Worm (Caenorhabditis elegans) whole organism, L4 larva: ENCODE results near the gene fbxa-76.

ENCODE experiments used
- F44E2.7 ChIP-seq: fragments of 200-800 bp; sonication (Bioruptor generic); IDR thresholded peaks from 2 replicates; pipeline ENCODE4 v2.1.2; 2022; ENCODE audit warnings: missing genetic modification characterization, missing compliant biosample characterization
- R02D3.7 ChIP-seq: fragments of 150-350 bp; sonication (generic microtip); optimal IDR thresholded peaks from 3 replicates; lab custom pipeline; 2014; ENCODE audit warnings: missing biosample characterization, missing genetic modification characterization
- T20F7.1 ChIP-seq: fragments of 200-800 bp; sonication (Bioruptor generic); optimal IDR thresholded peaks from 2 replicates; lab custom pipeline; 2018; ENCODE audit warnings: mild to moderate bottlenecking, missing genetic modification characterization, missing compliant biosample characterization
- ZK337.2 ChIP-seq: fragments of 200-800 bp; sonication (Bioruptor generic); IDR thresholded peaks from 2 replicates; pipeline ENCODE4 v1.3.6; 2022; ENCODE audit warnings: missing genetic modification reagents, missing genetic modification characterization, missing compliant biosample characterization
- ZK546.5 ChIP-seq, 2 experiments: sonication (generic microtip); optimal IDR thresholded peaks; 2 replicates each; lab custom pipeline; 2017; ENCODE audit warnings: missing biosample characterization in 2 of 2, missing genetic modification characterization in 2 of 2
- ama-1 ChIP-seq: fragments of 150-350 bp; optimal IDR thresholded peaks from 2 replicates; lab custom pipeline; 2014; ENCODE audit warnings: inconsistent platforms, mixed read lengths
- ceh-20 ChIP-seq: fragments of 200-800 bp; sonication (Bioruptor generic); IDR thresholded peaks from 2 replicates; pipeline ENCODE4 v1.3.6; 2022; ENCODE audit warnings: missing genetic modification reagents, missing genetic modification characterization, missing compliant biosample characterization
- ceh-28 ChIP-seq: fragments of 150-350 bp; optimal IDR thresholded peaks from 2 replicates; lab custom pipeline; 2014; ENCODE audit warnings: missing biosample characterization, missing genetic modification reagents, missing genetic modification characterization
- ceh-44 ChIP-seq: fragments of 200-800 bp; sonication (Bioruptor generic); IDR thresholded peaks from 2 replicates; pipeline ENCODE4 v1.3.6; 2022; ENCODE audit warnings: missing genetic modification reagents, missing genetic modification characterization, missing compliant biosample characterization
- ceh-62 ChIP-seq: sonication (generic microtip); optimal IDR thresholded peaks from 2 replicates; lab custom pipeline; 2017; ENCODE audit warnings: missing biosample characterization, missing genetic modification characterization
- ceh-82 ChIP-seq: sonication (generic microtip); optimal IDR thresholded peaks from 2 replicates; lab custom pipeline; 2017; ENCODE audit warnings: missing biosample characterization, missing genetic modification characterization
- daf-12 ChIP-seq: fragments of 150-350 bp; optimal IDR thresholded peaks from 2 replicates; lab custom pipeline; 2014; ENCODE audit warnings: missing biosample characterization, missing genetic modification reagents, missing genetic modification characterization
- daf-16 ChIP-seq, 3 experiments: sonication (generic microtip); optimal IDR thresholded peaks; 2 replicates each; lab custom pipeline; 2016 to 2017; ENCODE audit warnings: missing genetic modification characterization in 3 of 3, missing genetic modification reagents in 3 of 3, mild to moderate bottlenecking in 2 of 3, missing compliant biosample characterization in 2 of 3, missing biosample characterization in 1 of 3, moderate library complexity in 1 of 3
- daf-19 ChIP-seq: fragments of 200-800 bp; sonication (Bioruptor generic); conservative IDR thresholded peaks from 2 replicates; pipeline ENCODE4 v1.3.6; 2022; ENCODE audit warnings: missing genetic modification characterization, missing compliant biosample characterization
- daf-8 ChIP-seq: fragments of 200-800 bp; sonication (Bioruptor generic); IDR thresholded peaks from 2 replicates; pipeline ENCODE4 v1.3.6; 2022; ENCODE audit warnings: missing genetic modification characterization, missing compliant biosample characterization
- dve-1 ChIP-seq: sonication (generic microtip); optimal IDR thresholded peaks from 2 replicates; lab custom pipeline; 2017; ENCODE audit warnings: antibody characterized with exemption, mild to moderate bottlenecking, missing genetic modification characterization, missing compliant biosample characterization; ENCODE audit not compliant: insufficient read depth
- egl-27 ChIP-seq: sonication (generic microtip); optimal IDR thresholded peaks from 3 replicates; lab custom pipeline; 2017; ENCODE audit warnings: missing biosample characterization, missing genetic modification reagents, missing genetic modification characterization
- hif-1 ChIP-seq, 2 experiments: sonication (generic microtip); optimal IDR thresholded peaks; 2 replicates each; lab custom pipeline; 2016 to 2017; ENCODE audit warnings: missing compliant biosample characterization in 2 of 2, missing genetic modification characterization in 2 of 2, missing genetic modification reagents in 2 of 2, missing genotype in 2 of 2, mild to moderate bottlenecking in 1 of 2
- hlh-30 ChIP-seq: sonication (generic microtip); optimal IDR thresholded peaks from 2 replicates; lab custom pipeline; 2017; ENCODE audit warnings: antibody characterized with exemption, mild to moderate bottlenecking, missing genetic modification characterization, missing compliant biosample characterization; ENCODE audit not compliant: insufficient read depth
- lin-1 ChIP-seq: fragments of 200-800 bp; sonication (Bioruptor generic); IDR thresholded peaks from 2 replicates; pipeline ENCODE4 v1.3.6; 2022; ENCODE audit warnings: missing genetic modification reagents, missing genetic modification characterization, missing compliant biosample characterization
- lin-13 ChIP-seq: fragments of 150-350 bp; optimal IDR thresholded peaks from 2 replicates; lab custom pipeline; 2014; ENCODE audit warnings: missing biosample characterization, missing genetic modification reagents, missing genetic modification characterization
- lir-3 ChIP-seq: sonication (generic microtip); optimal IDR thresholded peaks from 2 replicates; lab custom pipeline; 2016; ENCODE audit warnings: mild to moderate bottlenecking, missing genetic modification characterization, missing compliant biosample characterization
- lsy-2 ChIP-seq, 2 experiments: fragments of 150-350 bp in 1 of 2; sonication (generic microtip) in 1 of 2; optimal IDR thresholded peaks; 2 replicates each; lab custom pipeline; 2014 to 2017; ENCODE audit warnings: missing biosample characterization in 2 of 2, missing genetic modification characterization in 2 of 2
- madf-5 ChIP-seq, 2 experiments: fragments of 200-800 bp; sonication (Bioruptor generic); IDR thresholded peaks; 2 replicates each; pipeline ENCODE4 v1.3.6; 2022; ENCODE audit warnings: missing compliant biosample characterization in 2 of 2, missing genetic modification characterization in 2 of 2
- mdl-1 ChIP-seq, 2 experiments: fragments of 150-350 bp in 1 of 2; sonication (generic microtip) in 1 of 2; optimal IDR thresholded peaks; 2 replicates each; lab custom pipeline; 2014 to 2017; ENCODE audit warnings: missing biosample characterization in 2 of 2, missing genetic modification characterization in 2 of 2
- mdt-29 ChIP-seq: fragments of 200-800 bp; sonication (Bioruptor generic); IDR thresholded peaks from 2 replicates; pipeline ENCODE4 v1.3.6; 2022; ENCODE audit warnings: missing genetic modification reagents, missing genetic modification characterization, missing compliant biosample characterization
- mep-1 ChIP-seq: fragments of 150-350 bp; sonication (generic microtip); optimal IDR thresholded peaks from 3 replicates; lab custom pipeline; 2014; ENCODE audit warnings: missing biosample characterization, missing genetic modification characterization
- mes-2 ChIP-seq: sonication (generic microtip); optimal IDR thresholded peaks from 2 replicates; lab custom pipeline; 2016; ENCODE audit warnings: missing genotype, mild to moderate bottlenecking, missing genetic modification characterization, missing compliant biosample characterization; ENCODE audit not compliant: poor library complexity, severe bottlenecking
- nhr-102 ChIP-seq: sonication (generic microtip); optimal IDR thresholded peaks from 2 replicates; lab custom pipeline; 2016; ENCODE audit warnings: mild to moderate bottlenecking, missing genetic modification characterization, moderate library complexity, missing compliant biosample characterization
- nhr-111 ChIP-seq: fragments of 200-800 bp; sonication (Bioruptor generic); optimal IDR thresholded peaks from 2 replicates; lab custom pipeline; 2018; ENCODE audit warnings: mild to moderate bottlenecking, missing genetic modification characterization, missing compliant biosample characterization
- nhr-48 ChIP-seq: sonication (generic microtip); optimal IDR thresholded peaks from 2 replicates; lab custom pipeline; 2016; ENCODE audit warnings: mild to moderate bottlenecking, missing genetic modification characterization, missing compliant biosample characterization
- nhr-6 ChIP-seq: fragments of 150-350 bp; optimal IDR thresholded peaks from 2 replicates; lab custom pipeline; 2014; ENCODE audit warnings: missing biosample characterization, missing genetic modification characterization
- php-3 ChIP-seq: fragments of 200-800 bp; sonication (Bioruptor generic); IDR thresholded peaks from 2 replicates; pipeline ENCODE4 v1.3.6; 2022; ENCODE audit warnings: missing genetic modification reagents, missing genetic modification characterization, missing compliant biosample characterization
- saeg-2 ChIP-seq: fragments of 200-800 bp; sonication (Bioruptor generic); IDR thresholded peaks from 2 replicates; pipeline ENCODE4 v1.3.6; 2022; ENCODE audit warnings: missing genetic modification reagents, missing genetic modification characterization, missing compliant biosample characterization
- skn-1 ChIP-seq: fragments of 150-350 bp; optimal IDR thresholded peaks from 2 replicates; lab custom pipeline; 2014; ENCODE audit warnings: missing biosample characterization, missing genetic modification characterization
- snpc-1.2 ChIP-seq: fragments of 200-800 bp; sonication (Bioruptor generic); IDR thresholded peaks from 2 replicates; pipeline ENCODE4 v1.3.6; 2022; ENCODE audit warnings: missing genetic modification reagents, missing genetic modification characterization, missing compliant biosample characterization
- snpc-4 ChIP-seq: fragments of 150-350 bp; optimal IDR thresholded peaks from 2 replicates; lab custom pipeline; 2014; ENCODE audit warnings: missing biosample characterization, missing genetic modification characterization
- spr-3 ChIP-seq: fragments of 200-800 bp; sonication (Bioruptor generic); optimal IDR thresholded peaks from 2 replicates; lab custom pipeline; 2018; ENCODE audit warnings: mild to moderate bottlenecking, missing genetic modification characterization, missing compliant biosample characterization
- tag-97 ChIP-seq: fragments of 200-800 bp; sonication (Bioruptor generic); IDR thresholded peaks from 2 replicates; pipeline ENCODE4 v1.3.6; 2022; ENCODE audit warnings: missing genetic modification characterization, missing compliant biosample characterization
- unc-39 ChIP-seq: sonication (generic microtip); optimal IDR thresholded peaks from 2 replicates; lab custom pipeline; 2017; ENCODE audit warnings: missing biosample characterization, missing genetic modification characterization
- vab-7 ChIP-seq: fragments of 200-800 bp; sonication (Bioruptor generic); IDR thresholded peaks from 2 replicates; pipeline ENCODE4 v1.3.6; 2022; ENCODE audit warnings: missing genetic modification reagents, missing genetic modification characterization, missing compliant biosample characterization
- zag-1 ChIP-seq: fragments of 150-350 bp; optimal IDR thresholded peaks from 2 replicates; lab custom pipeline; 2014; ENCODE audit warnings: missing biosample characterization, missing genetic modification characterization
- zip-2 ChIP-seq: fragments of 150-350 bp; optimal IDR thresholded peaks from 2 replicates; lab custom pipeline; 2014; ENCODE audit warnings: missing biosample characterization, missing genetic modification characterization
- ztf-11 ChIP-seq: fragments of 150-350 bp; optimal IDR thresholded peaks from 2 replicates; lab custom pipeline; 2014; ENCODE audit warnings: missing biosample characterization, missing genetic modification characterization
- ztf-7 ChIP-seq: fragments of 150-350 bp; optimal IDR thresholded peaks from 2 replicates; lab custom pipeline; 2014; ENCODE audit warnings: missing biosample characterization, missing genetic modification characterization

Gene fbxa-76

ce11 chrIII:1288473-1289056 is 39.6 kb upstream of the fbxa-76 start, which contains the start of gene fbxa-50:
fbxa-50 (minus strand) TSS chrIII:1288523.
- no peak for TF ChIP-seq snpc-4 (tag; lab: Kevin White, UChicago)
- peak; percentile 77 for TF ChIP-seq zip-2 (tag; lab: Kevin White, UChicago)

ce11 chrIII:1284584-1285046 is 35.7 kb upstream of the fbxa-76 start, which contains the start of gene fbxa-37:
fbxa-37 (plus strand) TSS chrIII:1284996.
- TF ChIP-seq T20F7.1 (GFP tag; lab: Kevin White, UChicago) (peak; percentile 6), mdl-1 (tag; optimal IDR thresholded peaks at IDR 0.05; lab: Kevin White, UChicago) (no peak), zip-2 (tag; lab: Kevin White, UChicago) (peak; percentile 98), mep-1 (tag; lab: Kevin White, UChicago) (peak; percentile 43), dve-1 (tag; lab: Kevin White, UChicago) (peak; percentile 36), daf-16 (GFP tag; optimal IDR thresholded peaks at IDR 0.05; lab: Kevin White, UChicago) (no peak), daf-16 (tag; optimal IDR thresholded peaks at IDR 0.05; lab: Kevin White, UChicago) (peak; percentile 36), unc-39 (tag; lab: Kevin White, UChicago) (no peak), lsy-2 (tag; optimal IDR thresholded peaks at IDR 0.05; lab: Kevin White, UChicago) (peak in 1 of 2 experiments; percentile 71), ztf-7 (tag; lab: Kevin White, UChicago) (peak; percentile 88)

ce11 chrIII:1279197-1279596 is 30.2 kb upstream of the fbxa-76 start:
- peak; percentile 95 for TF ChIP-seq zip-2 (tag; lab: Kevin White, UChicago)
- no peak for TF ChIP-seq F44E2.7 (GFP tag; lab: Robert Waterston, UW)
- TF ChIP-seq lir-3 (tag; lab: Kevin White, UChicago): no peak
- TF ChIP-seq ama-1 (lab: Kevin White, UChicago): no peak
- no peak for TF ChIP-seq mes-2 (tag; lab: Kevin White, UChicago)
- no peak for TF ChIP-seq egl-27 (tag; lab: Kevin White, UChicago)
- TF ChIP-seq snpc-4 (tag; lab: Kevin White, UChicago): no peak
- peak; percentile 76 for TF ChIP-seq nhr-102 (tag; lab: Kevin White, UChicago)
- no peak for TF ChIP-seq ZK546.5 (tag; optimal IDR thresholded peaks at IDR 0.05; lab: Kevin White, UChicago)
- no peak for TF ChIP-seq zag-1
- TF ChIP-seq ztf-11 (tag; lab: Kevin White, UChicago): no peak
- peak; percentile 84 for TF ChIP-seq ztf-7 (tag; lab: Kevin White, UChicago)
- no peak for TF ChIP-seq skn-1 (tag; lab: Kevin White, UChicago)
- TF ChIP-seq lin-13 (GFP tag; lab: Kevin White, UChicago): no peak
- TF ChIP-seq lin-1 (GFP tag; lab: Robert Waterston, UW): peak; percentile 93
- no peak for TF ChIP-seq daf-19 (GFP tag; lab: Robert Waterston, UW)
- no peak for TF ChIP-seq vab-7 (GFP tag; lab: Robert Waterston, UW)
- peak in 1 of 2 experiments; percentile 45 for TF ChIP-seq hif-1 (tag; optimal IDR thresholded peaks at IDR 0.05; lab: Kevin White, UChicago)
- TF ChIP-seq ZK337.2 (GFP tag; lab: Robert Waterston, UW): no peak
- TF ChIP-seq saeg-2 (GFP tag; lab: Robert Waterston, UW): peak; percentile 58; the same call in 1 of the 2 replicates
- TF ChIP-seq nhr-48: peak; percentile 76
- TF ChIP-seq R02D3.7: no peak
- peak in 1 of 2 experiments; percentile 49 for TF ChIP-seq lsy-2 (tag; optimal IDR thresholded peaks at IDR 0.05; lab: Kevin White, UChicago)
- TF ChIP-seq daf-8: no peak
- TF ChIP-seq daf-12 (tag; lab: Kevin White, UChicago): no peak
- no peak for TF ChIP-seq ceh-20 (GFP tag; lab: Robert Waterston, UW)
- peak; percentile 47 for TF ChIP-seq hlh-30
- TF ChIP-seq php-3: peak; percentile 97
- TF ChIP-seq tag-97 (GFP tag; lab: Robert Waterston, UW): no peak
- TF ChIP-seq ceh-82 (tag; lab: Kevin White, UChicago): no peak
- TF ChIP-seq nhr-6 (tag; lab: Kevin White, UChicago): peak; percentile 73
- peak; percentile 76 for TF ChIP-seq T20F7.1 (GFP tag; lab: Kevin White, UChicago)
- no peak for TF ChIP-seq snpc-1.2 (GFP tag; lab: Robert Waterston, UW)
- TF ChIP-seq ceh-28: no peak
- no peak for TF ChIP-seq mdt-29
- TF ChIP-seq nhr-111 (GFP tag; lab: Kevin White, UChicago): no peak
- TF ChIP-seq madf-5 (GFP tag; IDR thresholded peaks at IDR 0.05; lab: Robert Waterston, UW): no peak
- TF ChIP-seq ceh-44 (GFP tag; lab: Robert Waterston, UW): no peak
- no peak for TF ChIP-seq ceh-62 (tag; lab: Kevin White, UChicago)
- TF ChIP-seq spr-3: no peak
